Fruit fly (Drosophila melanogaster) Kc167 (cell line): ENCODE data around the gene CG34135.

Experiments used
- Myc ChIP-seq: fragments of >200 bp; optimal IDR thresholded peaks from 2 replicates; lab custom pipeline; 2017; ENCODE audit warnings: missing external identifiers
- ttk ChIP-seq: sonication (Bioruptor generic); optimal IDR thresholded peaks from 2 replicates; lab custom pipeline; 2017; ENCODE audit warnings: missing external identifiers

DNA sequence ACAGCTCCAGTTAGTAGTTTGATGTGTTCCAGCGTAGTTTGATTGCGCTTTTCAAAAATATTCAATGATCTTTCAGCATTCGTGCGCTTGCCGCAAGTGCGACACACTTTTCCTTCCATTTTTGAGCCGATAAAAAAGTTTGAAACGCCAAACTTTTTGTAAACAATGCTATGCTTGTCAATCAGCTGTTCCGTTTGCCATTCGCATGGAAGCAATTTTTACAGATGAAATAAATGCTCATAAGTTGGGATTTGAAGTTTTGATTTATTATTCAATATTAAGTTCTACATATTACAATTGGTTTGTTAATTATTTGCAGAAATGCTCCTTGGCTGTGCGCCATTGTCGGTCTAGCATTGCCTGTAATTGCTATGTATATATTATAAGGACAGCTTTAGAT lies 38.4 kb downstream of the CG34135 start, which contains the start of gene ranshi:
- TF ChIP-seq Myc: no peak
- TF ChIP-seq ttk: no peak
